Worm (Caenorhabditis elegans) whole organism, young adult: ENCODE data around the gene glb-9.

Experiments
- F10E7.11 ChIP-seq: sonication (generic microtip); optimal IDR thresholded peaks from 2 replicates; lab custom pipeline; 2017; ENCODE audit warnings: mild to moderate bottlenecking, missing genetic modification characterization, moderate library complexity, missing compliant biosample characterization
- ama-1 ChIP-seq, 3 experiments: fragments of 150-350 bp in 1 of 3; sonication (generic microtip) in 2 of 3; optimal IDR thresholded peaks; 2 replicates each; lab custom pipeline; 2014 to 2018; ENCODE audit warnings: missing biosample characterization in 2 of 3, missing genetic modification characterization in 2 of 3, missing genetic modification reagents in 2 of 3
- attf-3 ChIP-seq: fragments of 200-800 bp; sonication (Bioruptor generic); conservative IDR thresholded peaks from 2 replicates; pipeline ENCODE4 v1.3.6; 2022; ENCODE audit warnings: missing genetic modification reagents, missing genetic modification characterization, missing compliant biosample characterization
- die-1 ChIP-seq: sonication (generic microtip); optimal IDR thresholded peaks from 2 replicates; lab custom pipeline; 2016; ENCODE audit warnings: missing genotype, mild to moderate bottlenecking, missing genetic modification characterization, missing compliant biosample characterization
- dox-1 ChIP-seq: fragments of 200-800 bp; sonication (Bioruptor generic); IDR thresholded peaks from 2 replicates; pipeline ENCODE4 v1.3.6; 2022; ENCODE audit warnings: missing genetic modification reagents, missing genetic modification characterization, missing compliant biosample characterization
- hsf-1 ChIP-seq: fragments of 200-800 bp; sonication (Bioruptor generic); IDR thresholded peaks from 2 replicates; pipeline ENCODE4 v1.3.6; 2022; ENCODE audit warnings: missing genetic modification reagents, missing genetic modification characterization, missing compliant biosample characterization
- mes-4 ChIP-seq: sonication (generic microtip); optimal IDR thresholded peaks from 2 replicates; lab custom pipeline; 2016; ENCODE audit warnings: missing genotype, missing genetic modification characterization, missing compliant biosample characterization
- nhr-90 ChIP-seq: sonication (generic microtip); optimal IDR thresholded peaks from 2 replicates; lab custom pipeline; 2016; ENCODE audit warnings: missing genotype, mild to moderate bottlenecking, missing genetic modification characterization, missing compliant biosample characterization
- pha-4 ChIP-seq: fragments of 150-350 bp; sonication (generic microtip); optimal IDR thresholded peaks from 2 replicates; lab custom pipeline; 2014; ENCODE audit warnings: missing biosample characterization, missing genetic modification reagents, missing genetic modification characterization
- sdz-38 ChIP-seq: sonication (generic microtip); optimal IDR thresholded peaks from 2 replicates; lab custom pipeline; 2016; ENCODE audit warnings: missing genotype, missing genetic modification characterization, missing compliant biosample characterization
- snpc-4 ChIP-seq, 5 experiments: fragments of 150-350 bp in 1 of 5; sonication (generic microtip) in 4 of 5; optimal IDR thresholded peaks; 2 replicates each; lab custom pipeline; 2014 to 2018; ENCODE audit warnings: missing genetic modification characterization in 5 of 5, missing biosample characterization in 3 of 5, antibody characterized with exemption in 2 of 5, mild to moderate bottlenecking in 2 of 5, missing compliant biosample characterization in 2 of 5, missing genotype in 2 of 5, moderate library complexity in 2 of 5, missing genetic modification reagents in 1 of 5
- unc-62 ChIP-seq: fragments of 150-350 bp; optimal IDR thresholded peaks from 2 replicates; lab custom pipeline; 2014; ENCODE audit warnings: missing biosample characterization, missing genetic modification reagents, missing genetic modification characterization
- ztf-26 ChIP-seq: sonication (generic microtip); optimal IDR thresholded peaks from 2 replicates; lab custom pipeline; 2017; ENCODE audit warnings: missing genetic modification characterization, missing compliant biosample characterization
- ztf-3 ChIP-seq: fragments of 200-800 bp; sonication (Bioruptor generic); optimal IDR thresholded peaks from 2 replicates; lab custom pipeline; 2018; ENCODE audit warnings: mild to moderate bottlenecking, missing genetic modification characterization, missing compliant biosample characterization

DNA sequence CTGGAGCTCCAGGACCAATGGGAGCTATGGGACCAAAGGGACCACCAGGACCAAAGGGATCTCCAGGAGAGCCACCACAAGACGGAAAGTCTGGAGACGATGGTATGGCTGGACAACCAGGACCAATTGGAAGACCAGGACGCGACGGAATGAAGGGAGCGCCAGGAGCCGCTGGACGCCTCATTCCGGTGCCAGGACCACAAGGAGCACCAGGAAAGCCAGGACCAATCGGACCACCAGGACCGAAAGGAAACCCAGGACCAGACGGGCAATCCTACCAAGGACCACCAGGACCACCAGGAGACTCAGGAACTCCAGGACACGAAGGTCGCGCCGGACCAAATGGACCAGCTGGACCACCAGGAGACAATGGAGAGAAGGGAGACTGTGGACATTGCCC lies 25.7 kb upstream of the glb-9 start:
- TF ChIP-seq snpc-4 (GFP tag; optimal IDR thresholded peaks at IDR 0.05; lab: Kevin White, UChicago) (no peak), snpc-4 (tag; optimal IDR thresholded peaks at IDR 0.05; lab: Kevin White, UChicago) (no peak), unc-62 (GFP tag; lab: Kevin White, UChicago) (no peak), attf-3 (GFP tag; lab: Robert Waterston, UW) (no peak), nhr-90 (tag; lab: Kevin White, UChicago) (no peak), pha-4 (tag; lab: Kevin White, UChicago) (no peak), hsf-1 (GFP tag; lab: Robert Waterston, UW) (no peak), ama-1 (optimal IDR thresholded peaks at IDR 0.05; lab: Kevin White, UChicago) (no peak), ama-1 (GFP tag; optimal IDR thresholded peaks at IDR 0.05; lab: Kevin White, UChicago) (no peak), F10E7.11 (no peak), ztf-3 (GFP tag; lab: Kevin White, UChicago) (no peak), mes-4 (tag; lab: Kevin White, UChicago) (no peak), die-1 (tag; lab: Kevin White, UChicago) (no peak), ztf-26 (no peak), dox-1 (no peak), sdz-38 (tag; lab: Kevin White, UChicago) (no peak)
